Worm (Caenorhabditis elegans) whole organism, mixed stage, embryonic: Measurements from ENCODE around the gene F54A3.2.

Source experiments
- nhr-28 ChIP-seq: fragments of 150-350 bp; optimal IDR thresholded peaks from 2 replicates; lab custom pipeline; 2014; ENCODE audit warnings: missing biosample characterization, missing genetic modification characterization
- nhr-76 ChIP-seq: sonication (generic microtip); optimal IDR thresholded peaks from 2 replicates; lab custom pipeline; 2017; ENCODE audit warnings: missing biosample characterization, missing genetic modification characterization
- pha-4 ChIP-seq: fragments of 150-350 bp; optimal IDR thresholded peaks from 2 replicates; lab custom pipeline; 2018; ENCODE audit warnings: missing biosample characterization, missing genetic modification reagents, missing genetic modification characterization
- tbx-8 ChIP-seq: fragments of 200-800 bp; sonication (Bioruptor generic); optimal IDR thresholded peaks from 2 replicates; lab custom pipeline; 2018; ENCODE audit warnings: mild to moderate bottlenecking, missing genetic modification characterization, moderate library complexity, missing compliant biosample characterization
- zip-8 ChIP-seq: fragments of 150-350 bp; optimal IDR thresholded peaks from 2 replicates; lab custom pipeline; 2014; ENCODE audit warnings: missing biosample characterization, missing genetic modification characterization
- ztf-11 ChIP-seq: fragments of 150-350 bp; optimal IDR thresholded peaks from 2 replicates; lab custom pipeline; 2014; ENCODE audit warnings: missing biosample characterization, missing genetic modification characterization

ce11 chrII:2288798-2289197 lies 45.4 kb downstream of the F54A3.2 start, which contains the start of the genes K09F6.10 and K09F6.13:
- TF ChIP-seq pha-4 (tag; lab: Kevin White, UChicago): no peak
- TF ChIP-seq nhr-76 (tag; lab: Kevin White, UChicago): no peak
- no peak for TF ChIP-seq ztf-11 (tag; lab: Kevin White, UChicago)
- TF ChIP-seq nhr-28: no peak
- TF ChIP-seq zip-8 (tag; lab: Kevin White, UChicago): no peak
- no peak for TF ChIP-seq tbx-8 (GFP tag; lab: Kevin White, UChicago)
